Worm (Caenorhabditis elegans): ENCODE results near the gene glb-34.

DNA sequence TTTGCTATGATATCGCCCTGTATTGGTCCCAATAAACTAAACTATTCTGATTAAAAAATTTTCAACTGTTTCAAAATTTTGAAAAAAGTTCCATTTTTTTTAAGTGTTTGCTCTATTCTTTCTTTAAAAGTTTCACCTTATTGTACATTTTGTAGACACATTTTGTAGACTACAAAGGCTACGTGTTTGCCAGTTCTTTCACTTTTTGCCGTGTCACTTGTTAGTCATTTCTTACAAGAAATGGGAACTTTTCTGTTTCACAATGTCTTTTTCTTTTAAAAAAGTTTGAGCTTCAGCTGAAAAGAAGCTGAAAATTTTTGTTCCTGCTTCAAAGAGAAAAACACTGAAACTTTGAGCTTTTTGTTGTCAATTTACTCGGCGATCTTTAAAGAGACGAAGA lies 44.6 kb upstream of the glb-34 start:
- TF ChIP-seq klf-2 (GFP tag; conservative IDR thresholded peaks at IDR 0.05), result no peak
- no peak for TF ChIP-seq ztf-29 (GFP tag; IDR thresholded peaks at IDR 0.05)
- TF ChIP-seq flt-1 (GFP tag; IDR thresholded peaks at IDR 0.05), result no peak
- TF ChIP-seq cog-1 (tag; optimal IDR thresholded peaks at IDR 0.05), result no peak
- no peak for TF ChIP-seq T22C8.4 (GFP tag; IDR thresholded peaks at IDR 0.05)

Measured in whole organism, midembryonic.